Fruit fly (Drosophila melanogaster) Kc167 (cell line): ENCODE measurements around the gene CG33770.

Source experiments
- Myc ChIP-seq: fragments of >200 bp; optimal IDR thresholded peaks from 2 replicates; lab custom pipeline; 2017; ENCODE audit warnings: missing external identifiers
- Sin3A ChIP-seq: fragments of >200 bp; optimal IDR thresholded peaks from 2 replicates; lab custom pipeline; 2018; ENCODE audit warnings: missing external identifiers
- h ChIP-seq: fragments of >200 bp; optimal IDR thresholded peaks from 3 replicates; lab custom pipeline; 2018; ENCODE audit warnings: missing external identifiers
- insv ChIP-seq: fragments of >200 bp; optimal IDR thresholded peaks from 3 replicates; lab custom pipeline; 2018; ENCODE audit warnings: missing external identifiers
- psq ChIP-seq: fragments of >200 bp; optimal IDR thresholded peaks from 2 replicates; lab custom pipeline; 2017; ENCODE audit warnings: missing external identifiers
- ttk ChIP-seq: sonication (Bioruptor generic); optimal IDR thresholded peaks from 2 replicates; lab custom pipeline; 2017; ENCODE audit warnings: missing external identifiers

Gene CG33770

dm6 chr3L:22648372-22648771, at the start of gene CG33770:
Gene CG33770 (plus strand): TSS chr3L:22648672.
- no peak for TF ChIP-seq psq (lab: Kevin White, UChicago)
- no peak for TF ChIP-seq Myc (lab: Kevin White, UChicago)
- TF ChIP-seq Sin3A (lab: Kevin White, UChicago), result no peak
- TF ChIP-seq h (lab: Kevin White, UChicago), result no peak
- no peak for TF ChIP-seq ttk (lab: Kevin White, UChicago)
- TF ChIP-seq insv (lab: Kevin White, UChicago), result no peak

DNA sequence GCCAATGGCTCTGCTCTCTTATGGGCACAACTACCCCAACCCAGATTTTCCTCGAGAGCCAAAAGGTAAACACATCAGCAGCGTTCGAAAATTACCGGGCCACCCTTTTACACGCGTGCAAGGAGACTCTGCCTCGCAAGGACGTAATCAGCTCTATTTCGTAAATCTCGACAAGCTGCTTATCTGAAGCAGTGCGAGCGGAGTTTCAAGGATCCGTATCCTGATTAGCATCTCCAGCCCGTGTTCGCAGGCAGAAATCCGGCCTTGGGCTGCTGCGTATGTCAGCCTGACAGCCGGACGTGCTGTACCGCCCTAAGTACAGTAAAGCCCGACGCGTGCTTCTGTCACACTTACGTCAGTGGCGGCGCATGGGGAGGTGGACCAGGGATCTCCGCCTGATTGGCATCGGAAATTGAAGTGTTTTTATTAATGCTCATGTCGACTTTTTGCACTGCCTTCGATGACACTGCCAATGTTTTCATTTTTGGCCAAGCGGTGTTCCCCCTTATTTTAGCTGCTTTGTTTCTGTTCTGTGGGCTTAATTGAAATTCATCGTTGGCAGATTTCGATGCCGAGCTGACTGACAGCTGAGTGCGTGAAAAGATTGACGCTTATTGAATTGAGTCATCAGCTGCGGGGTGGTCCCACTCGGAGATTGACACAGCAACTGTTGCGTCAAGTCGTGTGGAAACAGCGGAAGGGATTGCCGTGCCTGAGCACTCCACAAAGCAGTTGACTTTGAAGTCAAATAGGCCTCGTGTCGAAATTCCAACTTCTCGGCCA, 42.6 kb upstream of the CG33770 start, which contains the start of gene ND-B14.5AL:
Gene ND-B14.5AL (plus strand): TSS at position 733 of the 783 bp plus-strand sequence.
- TF ChIP-seq insv (lab: Kevin White, UChicago), result no peak
- no peak for TF ChIP-seq Myc (lab: Kevin White, UChicago)
- TF ChIP-seq psq (lab: Kevin White, UChicago), result no peak
- TF ChIP-seq Sin3A (lab: Kevin White, UChicago), result no peak
- TF ChIP-seq ttk (lab: Kevin White, UChicago), result no peak
- no peak for TF ChIP-seq h (lab: Kevin White, UChicago)

dm6 chr3L:22607076-22607475, 41.4 kb upstream of the CG33770 start:
- TF ChIP-seq h (lab: Kevin White, UChicago) (no peak), psq (lab: Kevin White, UChicago) (no peak), insv (lab: Kevin White, UChicago) (no peak), Sin3A (lab: Kevin White, UChicago) (no peak), Myc (lab: Kevin White, UChicago) (no peak), ttk (lab: Kevin White, UChicago) (no peak)

dm6 chr3L:22616784-22617183, 31.7 kb upstream of the CG33770 start:
- TF ChIP-seq psq (lab: Kevin White, UChicago) (no peak), ttk (lab: Kevin White, UChicago) (no peak)

DNA sequence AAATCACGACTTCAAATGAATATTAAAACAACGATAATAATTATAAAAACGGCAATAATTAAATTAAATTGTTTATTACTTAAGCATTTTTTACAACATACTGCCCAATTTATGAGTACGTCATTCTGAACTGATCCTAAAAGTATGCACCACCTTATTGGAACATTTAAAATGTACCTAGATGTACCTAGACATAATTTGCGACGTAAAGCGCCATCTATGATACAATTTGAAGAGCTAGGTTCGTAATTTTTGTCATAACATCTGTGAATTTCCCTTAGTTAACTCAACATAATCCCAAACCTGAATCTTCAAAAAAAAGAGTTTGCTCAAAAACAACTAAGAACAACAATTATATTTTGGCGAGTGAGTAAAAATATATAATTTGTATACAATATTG, 14.4 kb upstream of the CG33770 start:
- TF ChIP-seq h (lab: Kevin White, UChicago), result no peak
- TF ChIP-seq psq (lab: Kevin White, UChicago), result no peak
- no peak for TF ChIP-seq Sin3A (lab: Kevin White, UChicago)
- no peak for TF ChIP-seq Myc (lab: Kevin White, UChicago)
- no peak for TF ChIP-seq insv (lab: Kevin White, UChicago)
- TF ChIP-seq ttk (lab: Kevin White, UChicago), result no peak

DNA sequence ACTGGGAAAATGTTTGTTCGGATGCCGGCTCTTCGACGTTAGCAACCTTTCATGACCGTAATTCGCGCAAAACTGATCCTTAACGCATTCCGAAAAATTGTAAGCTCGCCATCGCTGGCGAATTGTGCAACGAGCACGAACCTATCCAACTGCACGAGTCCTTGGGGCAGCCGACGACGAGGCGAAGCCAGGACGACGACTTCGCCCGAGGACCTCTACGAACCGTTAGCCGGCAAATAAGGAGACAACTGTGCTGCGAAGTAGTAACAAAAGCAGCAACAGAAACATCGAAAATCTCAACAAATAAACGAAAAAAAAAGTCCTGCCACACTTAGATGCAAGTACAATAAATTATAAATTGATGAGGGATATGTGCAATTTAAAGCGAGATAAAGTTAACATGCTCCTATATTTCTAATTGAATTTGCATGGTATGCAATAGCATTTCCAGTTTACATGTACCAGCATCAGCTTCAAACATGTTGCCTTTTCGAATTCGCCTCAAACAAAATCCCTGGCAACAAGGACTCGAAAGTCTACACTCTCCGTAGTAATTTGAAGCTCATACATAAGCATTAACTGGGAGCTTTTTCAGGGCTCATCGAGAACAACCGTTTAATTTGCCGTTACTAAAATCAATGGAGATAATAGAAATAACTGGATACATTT, 10.5 kb upstream of the CG33770 start, which contains the start of gene CG14459:
Gene CG14459 (minus strand): TSS at position 51 of the 669 bp plus-strand sequence.
- TF ChIP-seq Myc (lab: Kevin White, UChicago) (no peak), ttk (lab: Kevin White, UChicago) (no peak), insv (lab: Kevin White, UChicago) (no peak), h (lab: Kevin White, UChicago) (no peak), psq (lab: Kevin White, UChicago) (no peak), Sin3A (lab: Kevin White, UChicago) (no peak)

- TF ChIP-seq h (lab: Kevin White, UChicago) (no peak), insv (lab: Kevin White, UChicago) (no peak), ttk (lab: Kevin White, UChicago) (no peak), Sin3A (lab: Kevin White, UChicago) (no peak), psq (lab: Kevin White, UChicago) (no peak), Myc (lab: Kevin White, UChicago) (no peak)
Observed at dm6 chr3L:22642276-22642900, 6.1 kb upstream of the CG33770 start.

- TF ChIP-seq insv (lab: Kevin White, UChicago) (no peak), Myc (lab: Kevin White, UChicago) (no peak), ttk (lab: Kevin White, UChicago) (no peak)
Observed at dm6 chr3L:22645327-22645726, 3.1 kb upstream of the CG33770 start, which contains the start of gene CG33766. Gene CG33766 (plus strand): TSS chr3L:22645627.

- TF ChIP-seq Myc (lab: Kevin White, UChicago), result no peak
Observed at dm6 chr3L:22646007-22646406, 2.5 kb upstream of the CG33770 start, which contains the start of gene CG33767. Gene CG33767 (plus strand): TSS chr3L:22646307.

- TF ChIP-seq insv (lab: Kevin White, UChicago), result no peak
- TF ChIP-seq Myc (lab: Kevin White, UChicago), result no peak
- TF ChIP-seq h (lab: Kevin White, UChicago), result no peak
- TF ChIP-seq psq (lab: Kevin White, UChicago), result no peak
- TF ChIP-seq Sin3A (lab: Kevin White, UChicago), result no peak
- no peak for TF ChIP-seq ttk (lab: Kevin White, UChicago)
Observed at dm6 chr3L:22646863-22647262, 1.6 kb upstream of the CG33770 start, which contains the start of gene CG33768. Gene CG33768 (plus strand): TSS chr3L:22647163.

dm6 chr3L:22647627-22648026, 845 bp upstream of the CG33770 start, which contains the start of gene CG33769:
Gene CG33769 (plus strand): TSS chr3L:22647927.
- TF ChIP-seq insv (lab: Kevin White, UChicago) (no peak), h (lab: Kevin White, UChicago) (no peak), Sin3A (lab: Kevin White, UChicago) (no peak), Myc (lab: Kevin White, UChicago) (no peak), ttk (lab: Kevin White, UChicago) (no peak), psq (lab: Kevin White, UChicago) (no peak)
